Fruit fly (Drosophila melanogaster) ovary, adult (tissue): ENCODE measurements around the gene wntD.

Experiments
- CG17801 ChIP-seq: fragments of 200-800 bp; optimal IDR thresholded peaks from 2 replicates; lab custom pipeline; 2019; ENCODE audit warnings: missing biosample characterization, mild to moderate bottlenecking, missing genetic modification characterization, moderate library complexity; ENCODE audit not compliant: partially characterized antibody

Gene wntD

dm6 chr3R:13290329-13290728, 2.7 kb downstream of the wntD start, which contains the start of gene Osi22:
Gene Osi22 (plus strand): TSS chr3R:13290629.
- TF ChIP-seq CG17801, result no peak

- TF ChIP-seq CG17801, result no peak
Observed at dm6 chr3R:13288763-13289312, 4.2 kb downstream of the wntD start, which contains the start of gene apn. Gene apn (minus strand): TSS chr3R:13288813.

dm6 chr3R:13286118-13286579, 6.8 kb downstream of the wntD start, which contains the start of gene CG15888:
Gene CG15888 (minus strand): TSS chr3R:13286529.
- no peak for TF ChIP-seq CG17801

- TF ChIP-seq CG17801, result no peak
Observed at dm6 chr3R:13285110-13285509, 7.9 kb downstream of the wntD start.

DNA sequence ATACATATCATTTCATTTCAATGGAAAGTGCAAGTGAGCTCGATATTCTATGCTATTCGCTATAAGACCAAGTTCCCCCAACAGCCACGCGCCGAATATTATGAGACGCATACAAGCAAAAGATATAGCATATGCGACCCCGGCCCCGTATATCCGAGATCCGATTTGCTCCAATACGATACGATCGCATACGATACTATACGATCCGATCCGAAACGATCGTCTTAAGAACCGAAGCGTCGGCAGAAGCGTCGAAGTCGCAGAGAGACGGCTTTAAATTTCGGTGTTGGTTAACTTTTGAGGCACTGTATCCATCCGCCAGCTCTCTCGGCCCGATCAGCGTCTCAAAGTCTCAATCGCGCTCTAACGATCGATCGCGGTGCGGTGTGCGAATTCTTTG, 13.6 kb downstream of the wntD start, which contains the start of gene CG8630:
Gene CG8630 (plus strand): TSS at position 303 of the 400 bp plus-strand sequence.
- TF ChIP-seq CG17801, result no peak

- no peak for TF ChIP-seq CG17801
Observed at dm6 chr3R:13275473-13275872, 17.5 kb downstream of the wntD start.

DNA sequence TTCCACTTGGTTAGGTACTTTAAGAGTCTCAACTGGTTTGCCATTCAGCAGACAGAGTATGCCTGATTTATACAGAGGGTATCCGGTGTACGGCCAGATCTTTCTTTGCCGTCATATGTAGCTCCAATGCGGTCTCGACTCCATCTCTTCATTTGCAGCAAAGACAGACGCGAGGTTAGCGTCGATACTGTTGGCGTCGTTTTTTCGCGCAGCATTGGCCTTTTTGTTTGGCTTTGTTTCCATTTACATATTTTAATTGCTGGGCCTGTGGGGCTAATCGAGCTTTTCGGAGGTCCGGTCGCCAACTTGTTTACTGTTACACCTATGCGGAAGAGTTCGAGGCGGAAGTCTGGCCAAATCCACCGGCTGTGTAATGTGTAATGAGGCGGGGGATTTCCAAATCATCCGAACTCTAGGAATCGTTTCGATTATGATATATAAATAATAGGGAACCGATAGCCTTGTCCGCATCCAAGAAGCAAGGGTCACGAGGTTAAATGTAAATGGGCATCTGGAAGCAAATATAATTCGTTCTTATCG, 18.7 kb downstream of the wntD start:
- no peak for TF ChIP-seq CG17801

- TF ChIP-seq CG17801, result no peak
Observed at dm6 chr3R:13273462-13273861, 19.5 kb downstream of the wntD start.

DNA sequence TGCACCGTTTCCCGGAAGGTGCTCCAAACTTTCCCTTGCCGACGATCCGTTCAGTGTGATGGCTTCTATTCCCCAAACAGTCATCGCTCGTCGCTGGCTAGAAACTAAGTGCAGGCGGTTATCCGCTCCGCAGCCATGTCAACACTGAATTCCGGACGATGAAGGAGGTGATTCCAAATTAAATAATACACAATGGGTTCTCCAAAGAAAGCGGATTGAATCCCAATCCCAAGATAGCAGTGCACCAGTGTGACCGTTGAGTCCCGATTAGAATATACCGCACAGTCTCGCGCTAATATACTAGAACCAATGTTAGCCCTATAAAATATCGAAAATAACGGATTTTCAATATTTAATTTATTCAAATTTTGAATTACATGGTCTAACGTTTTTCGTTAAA, 21.2 kb downstream of the wntD start, which contains the start of gene TBC1D5:
Gene TBC1D5 (minus strand): TSS at position 254 of the 400 bp plus-strand sequence.
- TF ChIP-seq CG17801, result peak; percentile 10

DNA sequence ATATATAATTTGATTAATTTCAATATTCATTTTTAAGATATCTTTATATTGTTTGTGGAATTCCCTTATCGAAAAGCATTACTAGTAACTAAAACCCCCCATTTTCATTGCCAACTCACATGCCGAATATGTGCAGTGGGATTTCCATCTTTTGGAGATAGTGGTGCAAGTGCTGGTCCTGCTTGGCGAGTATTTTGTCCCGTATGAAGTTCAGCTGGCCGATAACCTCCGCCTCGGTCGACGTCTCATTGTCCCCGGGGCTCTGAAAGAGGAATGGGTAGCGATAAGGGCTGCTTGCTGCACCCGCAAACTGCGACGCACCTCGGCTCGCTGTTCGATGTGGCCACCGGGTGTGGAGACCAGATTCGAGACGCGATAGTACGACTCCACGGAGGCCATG, 22.4 kb downstream of the wntD start:
- TF ChIP-seq CG17801, result no peak

- peak; percentile 10 for TF ChIP-seq CG17801
Observed at dm6 chr3R:13264061-13264661, 28.8 kb downstream of the wntD start, which contains the start of gene Ravus. Gene Ravus (minus strand): TSS chr3R:13264061.

DNA sequence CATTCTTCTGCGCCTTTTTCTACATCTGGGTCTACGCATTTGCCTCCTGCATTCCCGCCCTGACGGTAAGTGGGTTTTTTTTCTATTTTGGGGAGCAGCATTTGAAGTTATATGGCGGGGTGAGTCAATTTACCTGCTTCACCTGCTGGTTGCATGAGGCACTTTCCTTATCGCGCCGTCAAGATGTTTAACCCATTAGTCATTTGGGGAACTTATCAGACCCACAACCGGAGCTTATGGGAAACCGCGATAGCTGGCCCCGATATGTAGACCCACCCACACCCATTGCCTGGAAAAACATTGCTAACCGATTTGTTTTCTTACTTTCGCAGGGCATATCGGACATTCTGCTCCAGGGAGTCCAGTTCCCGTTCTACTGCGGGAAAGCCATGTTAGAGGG, 31.3 kb downstream of the wntD start:
- TF ChIP-seq CG17801, result no peak

- peak; percentile 16 for TF ChIP-seq CG17801
Observed at dm6 chr3R:13260114-13260673, 32.8 kb downstream of the wntD start, which contains the start of gene CG11686. Gene CG11686 (plus strand): TSS chr3R:13260356.

DNA sequence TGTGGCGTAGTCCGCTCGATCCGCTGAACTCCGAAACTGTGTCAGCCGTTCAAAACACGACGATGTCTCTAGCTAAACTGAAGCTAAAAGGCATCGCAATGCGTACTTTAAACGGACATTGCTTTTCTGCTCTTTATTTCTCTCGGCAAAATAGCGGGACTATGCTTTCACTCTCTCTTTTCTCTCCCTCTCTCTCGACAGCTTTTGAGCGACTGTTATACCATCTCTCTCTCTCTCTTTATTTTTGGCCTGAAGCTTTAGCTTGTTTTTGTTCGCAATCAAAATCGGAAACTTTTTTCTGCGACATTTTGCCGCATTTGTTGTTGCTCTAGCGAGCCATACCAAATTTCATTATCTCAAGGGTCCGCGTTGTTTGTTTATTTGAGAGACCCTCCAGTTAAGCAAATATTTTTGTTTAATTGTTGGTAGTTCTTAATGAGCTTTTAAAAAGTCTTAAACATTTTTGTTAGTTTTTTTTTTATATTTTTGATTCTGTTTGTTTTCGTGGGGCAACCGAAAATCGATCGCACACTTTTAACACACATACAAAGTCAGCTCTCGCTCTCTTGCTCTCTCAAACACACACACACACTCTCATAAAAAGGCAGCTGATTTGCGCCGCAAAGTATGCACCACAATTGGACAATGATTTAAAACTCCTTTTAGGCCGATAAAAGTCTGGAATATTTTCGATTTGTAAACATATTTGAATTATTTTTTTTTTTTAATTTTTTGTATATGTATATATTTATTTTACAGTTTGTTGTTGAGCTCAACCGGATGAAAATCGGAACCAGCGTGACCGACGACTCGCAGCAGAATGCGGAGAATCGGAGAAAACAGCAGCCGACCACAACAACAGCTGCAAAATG, 34.1 kb downstream of the wntD start, which contains the start of gene Ace:
Gene Ace (minus strand): TSS at position 822 of the 872 bp plus-strand sequence.
- no peak for TF ChIP-seq CG17801

DNA sequence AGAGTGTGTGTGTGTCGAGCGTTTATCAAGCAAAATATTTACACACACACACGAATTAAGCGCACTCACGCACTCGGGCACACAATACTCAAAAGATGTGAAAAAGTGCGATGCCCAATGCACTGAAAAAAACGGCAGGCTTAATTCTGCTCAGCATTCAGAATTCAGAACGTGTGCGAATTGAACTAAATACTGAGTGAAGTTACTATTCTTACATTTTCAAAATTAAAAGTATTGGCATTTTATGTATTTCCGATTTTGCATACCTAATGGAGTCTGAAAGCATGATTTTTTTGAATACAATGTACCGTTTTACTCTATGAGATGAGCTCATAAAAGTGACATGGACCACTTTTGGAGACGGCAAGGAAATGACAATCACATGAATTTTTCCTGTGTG, 35.9 kb downstream of the wntD start:
- TF ChIP-seq CG17801, result no peak
